Fruit fly (Drosophila melanogaster): ENCODE results near the gene Smyd3.
A peak's percentile ranks its signal among the peaks of the same experiment; 100 is the strongest.

The Smyd3 gene

dm6 chrX:2591315-2591999 is 17.2 kb downstream of the Smyd3 start (continued):
- TF ChIP-seq Dll (GFP tag; IDR thresholded peaks at IDR 0.05; ENCODE audit: partially characterized antibody) = no peak
- TF ChIP-seq CG4282 (GFP tag; optimal IDR thresholded peaks at IDR 0.05) = no peak
- TF ChIP-seq nau (GFP tag; optimal IDR thresholded peaks at IDR 0.05) = no peak
- TF ChIP-seq btn (GFP tag; optimal IDR thresholded peaks at IDR 0.05) = no peak
- TF ChIP-seq CG15011 (GFP tag; optimal IDR thresholded peaks at IDR 0.05) = peak; percentile 16
- 0 out of 2 replicates have a peak, but pooled peaks have one; percentile 24 for TF ChIP-seq CG14441 (GFP tag; IDR thresholded peaks at IDR 0.05)
- TF ChIP-seq gfzf (GFP tag; optimal IDR thresholded peaks at IDR 0.05) = no peak
- no peak for TF ChIP-seq Sry-β (GFP tag; optimal IDR thresholded peaks at IDR 0.05)
- TF ChIP-seq Ssrp (tag; optimal IDR thresholded peaks at IDR 0.05) = no peak
- TF ChIP-seq sima (GFP tag; optimal IDR thresholded peaks at IDR 0.05) = no peak
- TF ChIP-seq vnd (GFP tag; IDR thresholded peaks at IDR 0.05; ENCODE audit: partially characterized antibody) = no peak
- TF ChIP-seq CG6272 (GFP tag; IDR thresholded peaks at IDR 0.05) = no peak
- no peak for TF ChIP-seq jigr1 (GFP tag; IDR thresholded peaks at IDR 0.05)
- no peak for TF ChIP-seq her (GFP tag; optimal IDR thresholded peaks at IDR 0.05)
- TF ChIP-seq CG6254 (GFP tag; optimal IDR thresholded peaks at IDR 0.05) = no peak
- TF ChIP-seq bcd (GFP tag; optimal IDR thresholded peaks at IDR 0.05) = no peak
- TF ChIP-seq GATAe (GFP tag; conservative IDR thresholded peaks at IDR 0.05) = no peak
- TF ChIP-seq onecut (GFP tag; IDR thresholded peaks at IDR 0.05) = no peak
- TF ChIP-seq Ets97D (GFP tag; optimal IDR thresholded peaks at IDR 0.05) = no peak
- TF ChIP-seq tio (GFP tag; optimal IDR thresholded peaks at IDR 0.05) = no peak
- TF ChIP-seq ranshi (GFP tag; IDR thresholded peaks at IDR 0.05) = peak; percentile 32; the same call in 1 of the 2 replicates
- no peak for TF ChIP-seq CG3407 (GFP tag; optimal IDR thresholded peaks at IDR 0.05)
- peak; percentile 33 for TF ChIP-seq CG17385 (GFP tag; optimal IDR thresholded peaks at IDR 0.05)
- TF ChIP-seq CG11504 (tag; optimal IDR thresholded peaks at IDR 0.05) = peak; percentile 56
- no peak for TF ChIP-seq CG11093 (GFP tag; IDR thresholded peaks at IDR 0.05)

dm6 chrX:2590607-2591006 is 18.1 kb downstream of the Smyd3 start:
- TF ChIP-seq HLH54F (GFP tag; optimal IDR thresholded peaks at IDR 0.05) (no peak), CG6854 (GFP tag; optimal IDR thresholded peaks at IDR 0.05) (no peak), da (GFP tag; optimal IDR thresholded peaks at IDR 0.05) (no peak), tgo (GFP tag; IDR thresholded peaks at IDR 0.05) (no peak), CG3281 (GFP tag; optimal IDR thresholded peaks at IDR 0.05) (no peak), pum (GFP tag; optimal IDR thresholded peaks at IDR 0.05) (no peak), slou (GFP tag; optimal IDR thresholded peaks at IDR 0.05) (no peak), CG12219 (GFP tag; optimal IDR thresholded peaks at IDR 0.05) (no peak), kni (GFP tag; optimal IDR thresholded peaks at IDR 0.05) (no peak), crc (GFP tag; optimal IDR thresholded peaks at IDR 0.05) (no peak), mirr (GFP tag; optimal IDR thresholded peaks at IDR 0.05) (peak; percentile 39), Tbp (GFP tag; optimal IDR thresholded peaks at IDR 0.05) (no peak), pb (GFP tag; optimal IDR thresholded peaks at IDR 0.05) (no peak), CG1529 (GFP tag; optimal IDR thresholded peaks at IDR 0.05) (no peak), CG10321 (GFP tag; IDR thresholded peaks at IDR 0.05) (no peak), HmgZ (tag; optimal IDR thresholded peaks at IDR 0.05) (no peak), Oli (tag; optimal IDR thresholded peaks at IDR 0.05) (no peak), fd96Cb (tag; optimal IDR thresholded peaks at IDR 0.05) (no peak), CG13296 (GFP tag; optimal IDR thresholded peaks at IDR 0.05) (no peak), CG18476 (GFP tag; optimal IDR thresholded peaks at IDR 0.05) (no peak), sima (GFP tag; optimal IDR thresholded peaks at IDR 0.05) (no peak), exex (tag; optimal IDR thresholded peaks at IDR 0.05) (peak; percentile 37), GATAe (GFP tag; conservative IDR thresholded peaks at IDR 0.05) (peak; percentile 50; the same call in 1 of the 2 replicates), CG12769 (tag; optimal IDR thresholded peaks at IDR 0.05) (no peak), Hand (GFP tag; optimal IDR thresholded peaks at IDR 0.05) (no peak), Ssrp (tag; optimal IDR thresholded peaks at IDR 0.05) (no peak), bigmax (GFP tag; optimal IDR thresholded peaks at IDR 0.05) (no peak), dm (GFP tag; optimal IDR thresholded peaks at IDR 0.05) (no peak)
